Fruit fly (Drosophila melanogaster) whole organism, embryonic: Measurements from ENCODE around the gene RhoGDI.

Source experiments
- B-H2 ChIP-seq: fragments of 200-800 bp; sonication (Bioruptor generic); optimal IDR thresholded peaks from 2 replicates; lab custom pipeline; 2018; ENCODE audit warnings: missing biosample characterization, mild to moderate bottlenecking, missing genetic modification characterization
- CG10431 ChIP-seq: fragments of 200-800 bp; sonication (Bioruptor generic); optimal IDR thresholded peaks from 3 replicates; lab custom pipeline; 2018; ENCODE audit warnings: missing biosample characterization, mild to moderate bottlenecking, missing genetic modification characterization
- CG11085 ChIP-seq: fragments of 200-800 bp; sonication (Bioruptor generic); IDR thresholded peaks from 2 replicates; pipeline ENCODE4 v1.3.6; 2022; ENCODE audit warnings: missing biosample characterization, missing genetic modification characterization
- CG11560 ChIP-seq: fragments of 200-800 bp; sonication (Bioruptor generic); IDR thresholded peaks from 3 replicates; pipeline ENCODE4 v1.3.6; 2022; ENCODE audit warnings: missing biosample characterization, missing genetic modification characterization
- CG12299 ChIP-seq: fragments of 200-800 bp; sonication (Bioruptor generic); optimal IDR thresholded peaks from 2 replicates; lab custom pipeline; 2018; ENCODE audit warnings: missing biosample characterization, mild to moderate bottlenecking, missing genetic modification characterization
- CG12659 ChIP-seq: fragments of 200-800 bp; sonication (Bioruptor generic); optimal IDR thresholded peaks from 3 replicates; lab custom pipeline; 2017; ENCODE audit warnings: mild to moderate bottlenecking, missing biosample characterization, missing genetic modification reagents, missing genetic modification characterization
- CG14014 ChIP-seq: fragments of 200-800 bp; sonication (Bioruptor generic); IDR thresholded peaks from 2 replicates; pipeline ENCODE4 v1.3.6; 2022; ENCODE audit warnings: missing biosample characterization, missing genetic modification characterization
- CG16779 ChIP-seq: fragments of 200-800 bp; sonication (Bioruptor generic); IDR thresholded peaks from 2 replicates; pipeline ENCODE4 v1.3.6; 2022; ENCODE audit warnings: missing biosample characterization, missing genetic modification characterization
- CG18011 ChIP-seq: fragments of 200-800 bp; sonication (Bioruptor generic); optimal IDR thresholded peaks from 2 replicates; lab custom pipeline; 2017; ENCODE audit warnings: missing biosample characterization, missing genetic modification characterization, mild to moderate bottlenecking, moderate library complexity, missing genotype
- CG18764 ChIP-seq: fragments of 200-800 bp; sonication (Bioruptor generic); optimal IDR thresholded peaks from 3 replicates; lab custom pipeline; 2016; ENCODE audit warnings: missing biosample characterization, missing genetic modification characterization
- CG2129 ChIP-seq: fragments of 200-800 bp; sonication (Bioruptor generic); IDR thresholded peaks from 2 replicates; pipeline ENCODE4 v1.3.6; 2022; ENCODE audit warnings: missing biosample characterization, missing genetic modification characterization; ENCODE audit not compliant: partially characterized antibody
- CG2678 ChIP-seq: fragments of 200-800 bp; sonication (Bioruptor generic); optimal IDR thresholded peaks from 3 replicates; lab custom pipeline; 2019; ENCODE audit warnings: missing biosample characterization, mild to moderate bottlenecking, missing genetic modification characterization, moderate library complexity
- CG30431 ChIP-seq: fragments of 200-800 bp; sonication (Bioruptor generic); optimal IDR thresholded peaks from 2 replicates; lab custom pipeline; 2017; ENCODE audit warnings: missing biosample characterization, missing genetic modification characterization
- CG34422 ChIP-seq: fragments of 200-800 bp; sonication (Bioruptor generic); IDR thresholded peaks from 3 replicates; pipeline ENCODE4 v1.3.6; 2022; ENCODE audit warnings: missing biosample characterization, missing genetic modification characterization
- CG6689 ChIP-seq: fragments of 200-800 bp; sonication (Bioruptor generic); IDR thresholded peaks from 2 replicates; pipeline ENCODE4 v1.3.6; 2022; ENCODE audit warnings: missing biosample characterization, missing genetic modification characterization
- CG8281 ChIP-seq: fragments of 200-800 bp; sonication (Bioruptor generic); optimal IDR thresholded peaks from 2 replicates; lab custom pipeline; 2018; ENCODE audit warnings: missing biosample characterization, mild to moderate bottlenecking, missing genetic modification characterization, moderate library complexity
- CG8359 ChIP-seq: fragments of 200-800 bp; sonication (Bioruptor generic); optimal IDR thresholded peaks from 2 replicates; lab custom pipeline; 2017; ENCODE audit warnings: missing biosample characterization, mild to moderate bottlenecking, missing genetic modification characterization, borderline replicate concordance
- CG8388 ChIP-seq: fragments of 200-800 bp; sonication (Bioruptor generic); optimal IDR thresholded peaks from 2 replicates; lab custom pipeline; 2019; ENCODE audit warnings: missing biosample characterization, mild to moderate bottlenecking, missing genetic modification characterization, moderate library complexity
- Chrac-16 ChIP-seq: fragments of 200-800 bp; sonication (Bioruptor generic); optimal IDR thresholded peaks from 3 replicates; lab custom pipeline; 2016; ENCODE audit warnings: missing biosample characterization, missing genetic modification characterization
- CrebB ChIP-seq: fragments of 200-800 bp; sonication (Bioruptor generic); optimal IDR thresholded peaks from 3 replicates; lab custom pipeline; 2018; ENCODE audit warnings: missing biosample characterization, mild to moderate bottlenecking, missing genetic modification characterization
- D ChIP-seq, 2 experiments: fragments of 200-800 bp in 1 of 2; fragments of >200 bp in 1 of 2; sonication (Bioruptor generic) in 1 of 2; optimal IDR thresholded peaks; 2 replicates in 1 of 2; 3 replicates in 1 of 2; lab custom pipeline; 2017; ENCODE audit warnings: mild to moderate bottlenecking in 1 of 2, missing biosample characterization in 1 of 2, missing genetic modification characterization in 1 of 2, missing genetic modification reagents in 1 of 2
- Dbx ChIP-seq: fragments of 200-800 bp; sonication (Bioruptor generic); IDR thresholded peaks from 3 replicates; pipeline ENCODE4 v1.3.6; 2022; ENCODE audit warnings: missing biosample characterization, missing genetic modification characterization
- Doc2 ChIP-seq: fragments of 200-800 bp; sonication (Bioruptor generic); IDR thresholded peaks from 2 replicates; pipeline ENCODE4 v1.3.6; 2022; ENCODE audit warnings: missing biosample characterization, missing genetic modification characterization
- Gsc ChIP-seq: fragments of 200-800 bp; sonication (Bioruptor generic); IDR thresholded peaks from 2 replicates; pipeline ENCODE4 v1.3.6; 2022; ENCODE audit warnings: missing biosample characterization, missing genetic modification characterization
- Hr51 ChIP-seq, 2 experiments: fragments of 200-800 bp; sonication (Bioruptor generic); optimal IDR thresholded peaks; 2 replicates in 1 of 2; 3 replicates in 1 of 2; lab custom pipeline; 2016 to 2018; ENCODE audit warnings: missing biosample characterization in 2 of 2, missing genetic modification characterization in 2 of 2, mild to moderate bottlenecking in 1 of 2, moderate library complexity in 1 of 2
- Hr78 ChIP-seq, 2 experiments: fragments of 200-800 bp in 1 of 2; fragments of >200 bp in 1 of 2; sonication (Bioruptor generic) in 1 of 2; optimal IDR thresholded peaks; 2 replicates each; lab custom pipeline; 2017 to 2019; ENCODE audit warnings: missing biosample characterization in 2 of 2, missing genetic modification characterization in 2 of 2, mild to moderate bottlenecking in 1 of 2, moderate library complexity in 1 of 2
- NK7.1 ChIP-seq: fragments of 200-800 bp; sonication (Bioruptor generic); optimal IDR thresholded peaks from 3 replicates; lab custom pipeline; 2016; ENCODE audit warnings: missing biosample characterization, missing genetic modification characterization
- Neu2 ChIP-seq: fragments of 200-800 bp; sonication (Bioruptor generic); optimal IDR thresholded peaks from 3 replicates; lab custom pipeline; 2016; ENCODE audit warnings: missing biosample characterization, missing genetic modification characterization, borderline replicate concordance
- Nf-YB ChIP-seq: fragments of 200-800 bp; sonication (Bioruptor generic); optimal IDR thresholded peaks from 3 replicates; lab custom pipeline; 2019; ENCODE audit warnings: missing biosample characterization, mild to moderate bottlenecking, missing genetic modification characterization, moderate library complexity
- NfI ChIP-seq: fragments of 200-800 bp; sonication (Bioruptor generic); optimal IDR thresholded peaks from 3 replicates; lab custom pipeline; 2018; ENCODE audit warnings: missing biosample characterization, mild to moderate bottlenecking, missing genetic modification characterization, moderate library complexity
- Pdp1 ChIP-seq, 2 experiments: fragments of 200-800 bp; sonication (Bioruptor generic); optimal IDR thresholded peaks; 3 replicates each; lab custom pipeline; 2016; ENCODE audit warnings: missing biosample characterization in 2 of 2, missing genetic modification characterization in 2 of 2, mild to moderate bottlenecking in 1 of 2, moderate library complexity in 1 of 2
- Sox100B ChIP-seq: fragments of 200-800 bp; sonication (Bioruptor generic); optimal IDR thresholded peaks from 3 replicates; lab custom pipeline; 2018; ENCODE audit warnings: missing biosample characterization, mild to moderate bottlenecking, missing genetic modification characterization
- ab ChIP-seq: fragments of 200-800 bp; sonication (Bioruptor generic); optimal IDR thresholded peaks from 2 replicates; lab custom pipeline; 2016; ENCODE audit warnings: missing biosample characterization, missing genetic modification characterization
- cg ChIP-seq: fragments of 200-800 bp; sonication (Bioruptor generic); optimal IDR thresholded peaks from 3 replicates; lab custom pipeline; 2019; ENCODE audit warnings: missing biosample characterization, mild to moderate bottlenecking, missing genetic modification characterization, moderate library complexity
- dpn ChIP-seq, 2 experiments: fragments of 200-800 bp; sonication (Bioruptor generic); optimal IDR thresholded peaks; 3 replicates each; lab custom pipeline; 2016; ENCODE audit warnings: missing biosample characterization in 2 of 2, missing genetic modification characterization in 2 of 2
- exex ChIP-seq: fragments of 200-800 bp; sonication (Bioruptor generic); optimal IDR thresholded peaks from 4 replicates; lab custom pipeline; 2018; ENCODE audit warnings: missing biosample characterization, mild to moderate bottlenecking, missing genetic modification characterization, moderate library complexity
- gcm ChIP-seq: fragments of 200-800 bp; sonication (Bioruptor generic); optimal IDR thresholded peaks from 2 replicates; lab custom pipeline; 2019; ENCODE audit warnings: missing biosample characterization, mild to moderate bottlenecking, missing genetic modification characterization, moderate library complexity
- ham ChIP-seq: fragments of 200-800 bp; sonication (Bioruptor generic); IDR thresholded peaks from 2 replicates; pipeline ENCODE4 v1.3.6; 2022; ENCODE audit warnings: missing biosample characterization, missing genetic modification characterization
- her ChIP-seq: fragments of 200-800 bp; sonication (Bioruptor generic); optimal IDR thresholded peaks from 2 replicates; lab custom pipeline; 2016; ENCODE audit warnings: missing biosample characterization, missing genetic modification characterization
- nerfin-1 ChIP-seq: fragments of 200-800 bp; sonication (Bioruptor generic); optimal IDR thresholded peaks from 3 replicates; lab custom pipeline; 2019; ENCODE audit warnings: missing biosample characterization, mild to moderate bottlenecking, missing genetic modification characterization, moderate library complexity
- pan ChIP-seq, 4 experiments: fragments of >200 bp in 3 of 4; fragments of 200-800 bp in 1 of 4; sonication (Bioruptor generic) in 1 of 4; optimal IDR thresholded peaks in 3 of 4; IDR thresholded peaks in 1 of 4; 2 replicates each; pipeline versions ENCODE4 v1.3.6 to Lab custom; 2017 to 2022; ENCODE audit warnings: missing biosample characterization in 2 of 4, missing genetic modification characterization in 2 of 4, mixed read lengths in 1 of 4
- seq ChIP-seq: fragments of 200-800 bp; sonication (Bioruptor generic); IDR thresholded peaks from 2 replicates; pipeline ENCODE4 v1.3.6; 2022; ENCODE audit warnings: missing biosample characterization, missing genetic modification characterization
- so ChIP-seq: fragments of 200-800 bp; sonication (Bioruptor generic); IDR thresholded peaks from 3 replicates; pipeline ENCODE4 v1.3.6; 2022; ENCODE audit warnings: missing biosample characterization, missing genetic modification characterization
- sob ChIP-seq: fragments of 200-800 bp; sonication (Bioruptor generic); IDR thresholded peaks from 2 replicates; pipeline ENCODE4 v1.3.6; 2022; ENCODE audit warnings: missing biosample characterization, missing genetic modification characterization
- tgo ChIP-seq: fragments of 200-800 bp; sonication (Bioruptor generic); IDR thresholded peaks from 3 replicates; pipeline ENCODE4 v1.3.6; 2022; ENCODE audit warnings: missing biosample characterization, missing genetic modification characterization
- vvl ChIP-seq: fragments of 200-800 bp; sonication (Bioruptor generic); IDR thresholded peaks from 2 replicates; pipeline ENCODE4 v1.3.6; 2022; ENCODE audit warnings: missing biosample characterization, missing genetic modification characterization
- wek ChIP-seq: fragments of 200-800 bp; sonication (Bioruptor generic); optimal IDR thresholded peaks from 3 replicates; lab custom pipeline; 2018; ENCODE audit warnings: missing biosample characterization, mild to moderate bottlenecking, missing genetic modification characterization, moderate library complexity
- zf30C ChIP-seq: fragments of 200-800 bp; sonication (Bioruptor generic); optimal IDR thresholded peaks from 3 replicates; lab custom pipeline; 2018; ENCODE audit warnings: missing biosample characterization, mild to moderate bottlenecking, missing genetic modification characterization

The RhoGDI gene

DNA sequence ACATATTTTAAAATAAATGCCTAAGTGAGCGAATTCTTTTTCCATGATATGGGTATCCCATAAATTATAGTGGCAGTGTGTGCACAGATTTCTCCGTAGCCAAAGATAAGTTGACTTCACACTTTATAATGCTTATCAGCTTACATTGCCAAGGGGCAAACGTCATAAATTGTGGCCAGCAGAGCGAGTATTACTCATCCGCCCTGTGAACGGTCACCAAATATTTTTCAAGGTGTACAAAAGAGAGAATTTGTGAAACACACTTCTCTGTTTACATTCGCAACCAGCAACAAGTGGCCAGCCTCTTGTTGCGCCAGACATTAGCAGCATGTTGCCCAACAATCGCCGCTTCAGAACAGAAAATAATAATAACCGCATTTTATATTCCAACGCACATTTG is 4.4 kb downstream of the RhoGDI start (continued):
- TF ChIP-seq pan (optimal IDR thresholded peaks at IDR 0.05; lab: Kevin White, UChicago) (no peak), pan (GFP tag; optimal IDR thresholded peaks at IDR 0.05 in 1 of 2, IDR thresholded peaks at IDR 0.05 in 1 of 2) (peak in 1 of 2 experiments; percentile 36), ab (GFP tag; lab: Kevin White, UChicago) (no peak), seq (GFP tag; lab: Robert Waterston, UW) (peak; percentile 43; the same call in 1 of the 2 replicates), her (GFP tag; lab: Kevin White, UChicago) (peak; percentile 19), sob (peak; percentile 58; the same call in 1 of the 2 replicates), tgo (GFP tag; lab: Robert Waterston, UW) (no peak), dpn (GFP tag; optimal IDR thresholded peaks at IDR 0.05; lab: Kevin White, UChicago) (peak; percentile 21 to 41), CG30431 (no peak), CG8388 (GFP tag; lab: Kevin White, UChicago) (peak; percentile 82), CG11085 (no peak), CG2129 (GFP tag; lab: Robert Waterston, UW) (no peak), wek (GFP tag; lab: Kevin White, UChicago) (peak; percentile 78), D (optimal IDR thresholded peaks at IDR 0.05; lab: Kevin White, UChicago) (no peak), D (GFP tag; optimal IDR thresholded peaks at IDR 0.05; lab: Kevin White, UChicago) (no peak), CG18764 (GFP tag; lab: Kevin White, UChicago) (peak; percentile 19), so (GFP tag; lab: Robert Waterston, UW) (peak; percentile 15; the same call in 2 of the 3 replicates), exex (tag; lab: Kevin White, UChicago) (peak; percentile 49), CG34422 (GFP tag; lab: Robert Waterston, UW) (no peak; the same call in 2 of the 3 replicates), CG18011 (peak; percentile 25), B-H2 (GFP tag; lab: Kevin White, UChicago) (peak; percentile 36), Doc2 (GFP tag; lab: Robert Waterston, UW) (no peak), CG10431 (peak; percentile 24), Hr51 (GFP tag; optimal IDR thresholded peaks at IDR 0.05; lab: Kevin White, UChicago) (peak in 1 of 2 experiments; percentile 36), Neu2 (no peak), nerfin-1 (tag; lab: Kevin White, UChicago) (peak; percentile 27), Gsc (GFP tag; lab: Robert Waterston, UW) (no peak), Chrac-16 (GFP tag; lab: Kevin White, UChicago) (no peak), CG8359 (GFP tag; lab: Kevin White, UChicago) (peak; percentile 67), CG2678 (peak; percentile 59), NK7.1 (GFP tag; lab: Kevin White, UChicago) (peak; percentile 2), Sox100B (GFP tag; lab: Kevin White, UChicago) (peak; percentile 17), CG12659 (peak; percentile 21), Hr78 (GFP tag; optimal IDR thresholded peaks at IDR 0.05; lab: Kevin White, UChicago) (peak in 1 of 2 experiments; percentile 28), ham (GFP tag; lab: Robert Waterston, UW) (no peak), cg (GFP tag; lab: Kevin White, UChicago) (no peak), vvl (GFP tag; lab: Robert Waterston, UW) (peak; percentile 75), Pdp1 (GFP tag; optimal IDR thresholded peaks at IDR 0.05; lab: Kevin White, UChicago) (peak in 1 of 2 experiments; percentile 26), NfI (GFP tag; lab: Kevin White, UChicago) (peak; percentile 21), CG6689 (GFP tag; lab: Robert Waterston, UW) (peak; percentile 59), Dbx (peak; percentile 44; the same call in 1 of the 3 replicates), CG8281 (tag; lab: Kevin White, UChicago) (peak; percentile 25), Nf-YB (GFP tag; lab: Kevin White, UChicago) (no peak), CG12299 (no peak), CrebB (tag; lab: Kevin White, UChicago) (peak; percentile 64), CG14014 (GFP tag; lab: Robert Waterston, UW) (peak; percentile 66; the same call in 1 of the 2 replicates), CG11560 (tag; lab: Robert Waterston, UW) (no peak), zf30C (peak; percentile 70), gcm (peak; percentile 5), CG16779 (GFP tag; lab: Robert Waterston, UW) (no peak)
